Worm (Caenorhabditis elegans) whole organism, young adult: Measurements from ENCODE around the gene bath-1.

ENCODE experiments used
- B0336.3 ChIP-seq: fragments of 200-800 bp; sonication (Bioruptor generic); IDR thresholded peaks from 2 replicates; pipeline ENCODE4 v1.3.6; 2022; ENCODE audit warnings: missing genetic modification characterization, missing compliant biosample characterization
- F37B4.10 ChIP-seq: fragments of 200-800 bp; sonication (Bioruptor generic); IDR thresholded peaks from 2 replicates; pipeline ENCODE4 v1.3.6; 2022; ENCODE audit warnings: missing genetic modification characterization, missing compliant biosample characterization
- F49E8.2 ChIP-seq: sonication (generic microtip); optimal IDR thresholded peaks from 3 replicates; lab custom pipeline; 2017; ENCODE audit warnings: missing genetic modification characterization, mild to moderate bottlenecking, missing compliant biosample characterization, antibody characterized with exemption, moderate library complexity; ENCODE audit not compliant: insufficient read depth
- F55B11.4 ChIP-seq: sonication (generic microtip); optimal IDR thresholded peaks from 2 replicates; lab custom pipeline; 2016; ENCODE audit warnings: missing compliant biosample characterization, missing genetic modification characterization, borderline replicate concordance; ENCODE audit not compliant: insufficient read depth
- K11D2.4 ChIP-seq: fragments of 200-800 bp; sonication (Bioruptor generic); IDR thresholded peaks from 2 replicates; pipeline ENCODE4 v1.3.6; 2022; ENCODE audit warnings: missing genetic modification reagents, missing genetic modification characterization, missing compliant biosample characterization
- T26A5.8 ChIP-seq: sonication (generic microtip); optimal IDR thresholded peaks from 2 replicates; lab custom pipeline; 2016; ENCODE audit warnings: missing genetic modification characterization, missing compliant biosample characterization
- Y53F4B.3 ChIP-seq: fragments of 200-800 bp; sonication (Bioruptor generic); IDR thresholded peaks from 2 replicates; pipeline ENCODE4 v1.3.6; 2022; ENCODE audit warnings: missing genetic modification reagents, missing genetic modification characterization, missing compliant biosample characterization
- Y53G8AR.9 ChIP-seq: fragments of 200-800 bp; sonication (Bioruptor generic); conservative IDR thresholded peaks from 2 replicates; pipeline ENCODE4 v1.3.6; 2022; ENCODE audit warnings: missing genetic modification reagents, missing genetic modification characterization, missing compliant biosample characterization
- Y79H2A.3 ChIP-seq: fragments of 200-800 bp; sonication (Bioruptor generic); conservative IDR thresholded peaks from 2 replicates; pipeline ENCODE4 v1.3.6; 2022; ENCODE audit warnings: missing genetic modification reagents, missing genetic modification characterization, missing compliant biosample characterization
- Y95B8A.8 ChIP-seq: fragments of 200-800 bp; sonication (Bioruptor generic); IDR thresholded peaks from 2 replicates; pipeline ENCODE4 v1.3.6; 2022; ENCODE audit warnings: missing genetic modification reagents, missing genetic modification characterization, missing compliant biosample characterization
- aptf-2 ChIP-seq: fragments of 200-800 bp; sonication (Bioruptor generic); conservative IDR thresholded peaks from 2 replicates; pipeline ENCODE4 v1.3.6; 2022; ENCODE audit warnings: missing genetic modification reagents, missing genetic modification characterization, missing compliant biosample characterization
- ceh-58 ChIP-seq: fragments of 200-800 bp; sonication (Bioruptor generic); IDR thresholded peaks from 2 replicates; pipeline ENCODE4 v1.3.6; 2022; ENCODE audit warnings: missing genetic modification characterization, missing compliant biosample characterization
- ceh-91 ChIP-seq: fragments of 200-800 bp; sonication (Bioruptor generic); IDR thresholded peaks from 2 replicates; pipeline ENCODE4 v1.3.6; 2022; ENCODE audit warnings: missing genetic modification reagents, missing genetic modification characterization, missing compliant biosample characterization
- chd-7 ChIP-seq: sonication (generic microtip); optimal IDR thresholded peaks from 2 replicates; lab custom pipeline; 2016; ENCODE audit warnings: mild to moderate bottlenecking, missing genetic modification characterization, moderate library complexity, missing compliant biosample characterization
- efl-1 ChIP-seq: fragments of 150-350 bp; optimal IDR thresholded peaks from 2 replicates; lab custom pipeline; 2014; ENCODE audit warnings: missing biosample characterization, missing genetic modification reagents, missing genetic modification characterization
- fkh-3 ChIP-seq: sonication (generic microtip); optimal IDR thresholded peaks from 2 replicates; lab custom pipeline; 2016; ENCODE audit warnings: mild to moderate bottlenecking, missing genetic modification characterization, missing compliant biosample characterization
- hlh-12 ChIP-seq: sonication (generic microtip); optimal IDR thresholded peaks from 2 replicates; lab custom pipeline; 2016; ENCODE audit warnings: missing genetic modification characterization, missing compliant biosample characterization
- hlh-26 ChIP-seq: fragments of 200-800 bp; sonication (Bioruptor generic); conservative IDR thresholded peaks from 2 replicates; pipeline ENCODE4 v1.3.6; 2022; ENCODE audit warnings: missing genetic modification reagents, missing genetic modification characterization, missing compliant biosample characterization
- hmg-1.2 ChIP-seq: fragments of 200-800 bp; sonication (Bioruptor generic); IDR thresholded peaks from 2 replicates; pipeline ENCODE4 v1.3.6; 2022; ENCODE audit warnings: missing genetic modification reagents, missing genetic modification characterization, missing compliant biosample characterization
- hrde-1 ChIP-seq: sonication (generic microtip); optimal IDR thresholded peaks from 2 replicates; lab custom pipeline; 2016; ENCODE audit warnings: missing genetic modification characterization, mild to moderate bottlenecking, missing compliant biosample characterization, moderate library complexity, missing genotype, missing genetic modification reagents, borderline replicate concordance
- hsf-1 ChIP-seq: fragments of 200-800 bp; sonication (Bioruptor generic); IDR thresholded peaks from 2 replicates; pipeline ENCODE4 v1.3.6; 2022; ENCODE audit warnings: missing genetic modification reagents, missing genetic modification characterization, missing compliant biosample characterization
- lag-1 ChIP-seq: fragments of 200-800 bp; sonication (Bioruptor generic); IDR thresholded peaks from 2 replicates; pipeline ENCODE4 v1.3.6; 2022; ENCODE audit warnings: missing genetic modification reagents, missing genetic modification characterization, missing compliant biosample characterization
- let-607 ChIP-seq, 2 experiments: fragments of 200-800 bp in 1 of 2; sonication (Bioruptor generic) in 1 of 2; sonication (generic microtip) in 1 of 2; optimal IDR thresholded peaks; 2 replicates each; lab custom pipeline; 2016 to 2018; ENCODE audit warnings: mild to moderate bottlenecking in 2 of 2, missing compliant biosample characterization in 2 of 2, missing genetic modification characterization in 2 of 2, moderate library complexity in 2 of 2, missing genotype in 1 of 2
- lsl-1 ChIP-seq: fragments of 200-800 bp; sonication (Bioruptor generic); optimal IDR thresholded peaks from 2 replicates; lab custom pipeline; 2018; ENCODE audit warnings: mild to moderate bottlenecking, missing genetic modification characterization, moderate library complexity, missing compliant biosample characterization
- lsy-27 ChIP-seq: sonication (generic microtip); optimal IDR thresholded peaks from 2 replicates; lab custom pipeline; 2017; ENCODE audit warnings: missing genetic modification characterization, mild to moderate bottlenecking, missing compliant biosample characterization, antibody characterized with exemption, missing genotype, borderline replicate concordance; ENCODE audit not compliant: insufficient read depth
- madf-3 ChIP-seq: fragments of 200-800 bp; sonication (Bioruptor generic); IDR thresholded peaks from 2 replicates; pipeline ENCODE4 v1.3.6; 2022; ENCODE audit warnings: missing genetic modification reagents, missing genetic modification characterization, missing compliant biosample characterization
- madf-8 ChIP-seq: fragments of 200-800 bp; sonication (Bioruptor generic); conservative IDR thresholded peaks from 2 replicates; pipeline ENCODE4 v1.3.6; 2022; ENCODE audit warnings: missing genetic modification reagents, missing genetic modification characterization, missing compliant biosample characterization
- nfya-2 ChIP-seq: fragments of 200-800 bp; sonication (Bioruptor generic); IDR thresholded peaks from 2 replicates; pipeline ENCODE4 v1.3.6; 2022; ENCODE audit warnings: missing genetic modification reagents, missing genetic modification characterization, missing compliant biosample characterization
- nhr-179 ChIP-seq: sonication (generic microtip); optimal IDR thresholded peaks from 2 replicates; lab custom pipeline; 2016; ENCODE audit warnings: mild to moderate bottlenecking, missing genetic modification characterization, missing compliant biosample characterization
- nhr-80 ChIP-seq: sonication (generic microtip); optimal IDR thresholded peaks from 2 replicates; lab custom pipeline; 2016; ENCODE audit warnings: missing genetic modification characterization, missing compliant biosample characterization
- rec-8 ChIP-seq, 2 experiments: sonication (generic microtip); optimal IDR thresholded peaks; 2 replicates each; lab custom pipeline; 2016; ENCODE audit warnings: mild to moderate bottlenecking in 2 of 2, missing genetic modification characterization in 2 of 2, missing genetic modification reagents in 2 of 2, missing genotype in 2 of 2, missing biosample characterization in 1 of 2, missing compliant biosample characterization in 1 of 2, moderate library complexity in 1 of 2
- repo-1 ChIP-seq: sonication (generic microtip); optimal IDR thresholded peaks from 2 replicates; lab custom pipeline; 2017; ENCODE audit warnings: mild to moderate bottlenecking, missing genetic modification characterization, missing compliant biosample characterization
- snpc-1.3 ChIP-seq: sonication (generic microtip); optimal IDR thresholded peaks from 2 replicates; lab custom pipeline; 2017; ENCODE audit warnings: missing genetic modification characterization, mild to moderate bottlenecking, missing compliant biosample characterization, antibody characterized with exemption, moderate library complexity, missing genotype, missing genetic modification reagents; ENCODE audit not compliant: insufficient read depth
- snpc-3.4 ChIP-seq: sonication (generic microtip); optimal IDR thresholded peaks from 2 replicates; lab custom pipeline; 2017; ENCODE audit warnings: missing genetic modification characterization, mild to moderate bottlenecking, missing compliant biosample characterization, antibody characterized with exemption, moderate library complexity, missing genotype, missing genetic modification reagents
- somi-1 ChIP-seq: fragments of 200-800 bp; sonication (Bioruptor generic); optimal IDR thresholded peaks from 2 replicates; lab custom pipeline; 2018; ENCODE audit warnings: mild to moderate bottlenecking, missing genetic modification characterization, missing compliant biosample characterization
- sptf-2 ChIP-seq: fragments of 200-800 bp; sonication (Bioruptor generic); optimal IDR thresholded peaks from 2 replicates; lab custom pipeline; 2018; ENCODE audit warnings: mild to moderate bottlenecking, missing genetic modification characterization, missing compliant biosample characterization
- tbp1 ChIP-seq: fragments of 200-800 bp; sonication (Bioruptor generic); optimal IDR thresholded peaks from 2 replicates; lab custom pipeline; 2018; ENCODE audit warnings: mild to moderate bottlenecking, missing genetic modification characterization, missing compliant biosample characterization
- unc-130 ChIP-seq: sonication (generic microtip); optimal IDR thresholded peaks from 2 replicates; lab custom pipeline; 2016; ENCODE audit warnings: missing genetic modification reagents, missing genetic modification characterization, missing compliant biosample characterization
- unc-62 ChIP-seq: fragments of 150-350 bp; optimal IDR thresholded peaks from 2 replicates; lab custom pipeline; 2014; ENCODE audit warnings: missing biosample characterization, missing genetic modification reagents, missing genetic modification characterization
- zim-3 ChIP-seq: sonication (generic microtip); optimal IDR thresholded peaks from 2 replicates; lab custom pipeline; 2017; ENCODE audit warnings: mild to moderate bottlenecking, missing genetic modification characterization, moderate library complexity, missing compliant biosample characterization
- ztf-26 ChIP-seq: sonication (generic microtip); optimal IDR thresholded peaks from 2 replicates; lab custom pipeline; 2017; ENCODE audit warnings: missing genetic modification characterization, missing compliant biosample characterization

The bath-1 gene

ce11 chrII:2067451-2068021 lies 38.9 kb upstream of the bath-1 start, which contains the start of gene F07E5.12:
F07E5.12 (plus strand) TSS chrII:2067971.
- peak; percentile 83 for TF ChIP-seq aptf-2 (GFP tag; lab: Robert Waterston, UW)
- 0 out of 2 replicates have a peak, but pooled peaks have one; percentile 17 for TF ChIP-seq hsf-1

DNA sequence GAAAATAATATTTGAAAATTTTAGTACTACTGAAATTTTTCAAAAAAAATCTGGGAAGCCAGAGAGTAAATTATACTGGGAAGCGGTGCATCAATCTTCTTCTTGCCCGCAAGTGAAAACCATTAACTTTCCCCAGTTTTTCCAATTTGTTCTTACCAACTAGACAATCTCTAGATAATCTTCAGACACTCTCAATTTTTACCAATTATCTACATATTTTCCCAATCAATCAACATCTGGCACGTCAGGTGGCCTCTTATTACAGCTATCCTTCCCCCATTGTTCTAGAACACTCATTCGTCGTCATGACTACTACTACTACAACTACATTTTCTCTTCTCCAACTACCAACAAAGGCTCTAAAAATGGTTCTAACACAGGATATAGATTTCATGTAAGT lies 35.9 kb upstream of the bath-1 start, which contains the start of gene fbxb-6:
Gene fbxb-6, plus strand, starts transcription at position 301 of the 400 bp plus-strand sequence.
- TF ChIP-seq nhr-179 = no peak
- TF ChIP-seq T26A5.8 = no peak
- TF ChIP-seq efl-1 (GFP tag; lab: Kevin White, UChicago) = no peak
- TF ChIP-seq somi-1 (GFP tag; lab: Kevin White, UChicago) = no peak
- TF ChIP-seq madf-8 (GFP tag; lab: Robert Waterston, UW) = no peak
- no peak for TF ChIP-seq snpc-1.3 (tag; lab: Kevin White, UChicago)
- no peak for TF ChIP-seq fkh-3 (tag; lab: Kevin White, UChicago)
- TF ChIP-seq Y95B8A.8 = no peak
- no peak for TF ChIP-seq ceh-91 (GFP tag; lab: Robert Waterston, UW)

DNA sequence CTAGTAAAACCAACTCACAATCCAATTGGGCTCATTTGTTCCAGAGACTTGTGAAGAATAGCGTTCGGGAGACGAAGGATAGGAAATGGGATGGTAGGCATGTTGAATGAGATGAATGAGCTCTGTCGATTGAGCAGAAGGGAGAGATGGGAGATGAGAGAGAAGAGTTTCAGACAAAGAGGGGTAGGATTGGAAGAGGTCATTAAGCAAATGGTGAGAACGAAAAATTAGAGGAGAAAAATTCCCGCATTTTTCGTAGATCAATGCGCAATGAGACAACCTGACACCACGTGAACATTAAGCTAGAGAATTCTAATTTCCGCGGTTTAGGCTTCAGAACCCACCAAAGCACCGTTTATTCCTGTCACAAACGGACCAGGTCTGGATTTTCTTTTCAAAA lies 35.4 kb upstream of the bath-1 start, which contains the start of gene F07E5.13:
Gene F07E5.13, minus strand, starts transcription at position 101 of the 400 bp plus-strand sequence.
- TF ChIP-seq chd-7 = no peak
- TF ChIP-seq unc-62 (GFP tag; lab: Kevin White, UChicago) = no peak

DNA sequence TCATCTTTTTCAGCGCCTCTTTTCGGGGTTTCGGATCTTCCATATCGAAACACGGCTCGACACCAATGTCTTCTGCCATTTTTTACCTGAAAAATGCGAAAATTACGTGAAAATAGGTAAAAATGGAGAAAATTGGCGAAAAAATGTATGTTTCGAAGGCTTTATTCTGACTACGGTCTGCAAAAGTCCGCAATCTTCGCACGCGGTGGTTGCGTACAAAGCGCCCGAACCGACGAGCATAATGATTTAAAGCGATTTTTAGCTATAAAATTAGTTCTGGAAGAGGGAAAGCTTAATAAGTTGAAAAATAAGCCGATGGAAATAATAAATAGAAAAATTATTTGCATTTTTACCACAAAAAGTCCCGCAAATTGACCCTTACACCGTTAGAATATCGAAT lies 30.4 kb upstream of the bath-1 start, which contains the start of gene F07E5.5:
Gene F07E5.5, minus strand, starts transcription at position 86 of the 400 bp plus-strand sequence.
- TF ChIP-seq let-607 (tag; optimal IDR thresholded peaks at IDR 0.05; lab: Kevin White, UChicago) (no peak), B0336.3 (no peak), Y79H2A.3 (GFP tag; lab: Robert Waterston, UW) (no peak), madf-3 (GFP tag; lab: Robert Waterston, UW) (no peak), hrde-1 (no peak), hmg-1.2 (GFP tag; lab: Robert Waterston, UW) (peak; percentile 45; the same call in 1 of the 2 replicates), F55B11.4 (tag; lab: Kevin White, UChicago) (no peak), ceh-58 (GFP tag; lab: Robert Waterston, UW) (no peak), hlh-26 (no peak), unc-130 (GFP tag; lab: Kevin White, UChicago) (no peak), hlh-12 (no peak), rec-8 (tag; optimal IDR thresholded peaks at IDR 0.05; lab: Kevin White, UChicago) (no peak), ztf-26 (no peak), snpc-3.4 (tag; lab: Kevin White, UChicago) (no peak), lsy-27 (no peak), nhr-80 (tag; lab: Kevin White, UChicago) (no peak), efl-1 (GFP tag; lab: Kevin White, UChicago) (peak; percentile 16), Y95B8A.8 (no peak), lsl-1 (GFP tag; lab: Kevin White, UChicago) (peak; percentile 82), sptf-2 (GFP tag; lab: Kevin White, UChicago) (no peak), F49E8.2 (tag; lab: Kevin White, UChicago) (no peak), Y53F4B.3 (GFP tag; lab: Robert Waterston, UW) (no peak), lag-1 (GFP tag; lab: Robert Waterston, UW) (no peak), tbp1 (GFP tag; lab: Kevin White, UChicago) (peak; percentile 12), F37B4.10 (GFP tag; lab: Robert Waterston, UW) (no peak), hsf-1 (no peak), zim-3 (no peak), K11D2.4 (GFP tag; lab: Robert Waterston, UW) (no peak), Y53G8AR.9 (no peak), repo-1 (tag; lab: Kevin White, UChicago) (no peak), chd-7 (no peak), unc-62 (GFP tag; lab: Kevin White, UChicago) (no peak), nfya-2 (no peak)
